Worm (Caenorhabditis elegans): ENCODE results near the gene sap-140.

sap-140 gene

DNA sequence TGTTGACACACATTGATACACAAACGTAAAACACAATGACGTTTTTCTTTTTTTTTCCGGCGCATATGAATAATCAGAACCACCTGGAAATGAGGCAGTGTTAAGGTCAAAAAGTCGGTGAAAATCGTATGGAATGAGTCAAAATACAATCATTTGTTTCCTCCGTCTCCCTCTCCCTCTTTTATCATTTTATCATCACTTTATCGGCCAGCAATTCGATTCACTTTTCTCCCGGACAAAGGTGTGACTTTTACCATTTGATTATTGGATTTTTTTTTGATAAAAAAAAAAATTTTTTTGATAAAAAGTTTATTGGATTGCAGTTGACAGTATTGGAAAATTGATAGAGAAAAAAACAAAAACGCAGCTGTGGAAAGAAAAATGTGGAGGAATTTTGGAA, 20.6 kb upstream of the sap-140 start (continued):
- no peak for TF ChIP-seq set-16 (GFP tag; IDR thresholded peaks at IDR 0.05)
- no peak for TF ChIP-seq hmg-1.1 (GFP tag; IDR thresholded peaks at IDR 0.05)
- no peak for TF ChIP-seq Y75B8A.6 (GFP tag; IDR thresholded peaks at IDR 0.05)
- TF ChIP-seq aha-1 (tag), result peak; percentile 14
- no peak for TF ChIP-seq nhr-76 (tag; optimal IDR thresholded peaks at IDR 0.05)
- no peak for TF ChIP-seq zag-1 (tag; optimal IDR thresholded peaks at IDR 0.05)
- no peak for TF ChIP-seq spr-3 (GFP tag; optimal IDR thresholded peaks at IDR 0.05)

DNA sequence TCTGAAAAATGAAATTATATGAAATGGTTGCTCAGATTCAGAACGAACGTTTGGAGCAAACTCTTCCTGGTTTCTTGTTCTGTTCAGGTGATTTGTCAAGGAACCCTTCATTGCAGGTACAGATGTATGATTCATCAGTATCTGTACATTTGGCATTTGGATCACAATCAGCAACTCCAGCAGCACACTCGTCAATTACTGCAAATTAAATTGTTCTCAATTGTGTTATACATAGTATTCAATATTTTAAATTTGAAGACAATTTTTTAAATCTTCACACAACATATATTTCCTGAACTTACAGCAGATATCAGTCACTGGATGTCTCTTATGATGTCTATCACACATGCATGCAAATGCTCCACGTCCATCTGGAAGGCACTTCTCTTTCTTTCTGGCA, 14.8 kb upstream of the sap-140 start:
- TF ChIP-seq ceh-20 (GFP tag; IDR thresholded peaks at IDR 0.05) (no peak), unc-62 (GFP tag; optimal IDR thresholded peaks at IDR 0.05 in 1 of 2) (peak in 1 of 2 experiments; percentile 97), unc-62 (tag; optimal IDR thresholded peaks at IDR 0.05) (no peak)

DNA sequence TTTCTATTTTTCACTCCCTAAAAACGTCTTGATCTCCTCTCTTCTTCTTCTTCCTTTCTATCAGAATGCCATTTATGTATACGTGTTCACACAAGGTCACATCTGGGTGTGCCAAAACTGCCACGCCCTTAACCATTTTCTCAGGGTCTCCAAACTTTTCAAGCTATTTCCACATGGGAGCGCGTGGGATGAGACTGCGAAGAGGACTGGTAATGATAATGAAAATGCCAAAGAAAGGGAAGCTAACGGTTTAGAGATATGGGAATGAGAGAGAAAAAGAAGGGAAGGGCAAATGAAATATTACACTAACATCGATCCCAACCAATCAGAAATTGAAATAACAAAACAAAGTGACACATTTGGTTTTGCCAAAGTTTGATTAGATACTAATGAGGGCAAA, 11.2 kb upstream of the sap-140 start:
- TF ChIP-seq hlh-30 (tag; optimal IDR thresholded peaks at IDR 0.05; ENCODE audit: insufficient read depth) (peak; percentile 36), lin-29 (GFP tag; IDR thresholded peaks at IDR 0.05) (no peak), aha-1 (tag) (peak; percentile 81), rbr-2 (tag; optimal IDR thresholded peaks at IDR 0.05) (no peak), cey-2 (tag; optimal IDR thresholded peaks at IDR 0.05; ENCODE audit: borderline replicate concordance, insufficient read depth) (no peak), mep-1 (tag; optimal IDR thresholded peaks at IDR 0.05) (no peak), dmd-6 (GFP tag; IDR thresholded peaks at IDR 0.05) (0 out of 2 replicates have a peak, but pooled peaks have one; percentile 18), ama-1 (optimal IDR thresholded peaks at IDR 0.05) (no peak), mxl-2 (GFP tag; conservative IDR thresholded peaks at IDR 0.05) (no peak), dpl-1 (GFP tag; optimal IDR thresholded peaks at IDR 0.05) (no peak), T20F7.1 (GFP tag; optimal IDR thresholded peaks at IDR 0.05) (no peak), mxl-3 (GFP tag; optimal IDR thresholded peaks at IDR 0.05) (peak; percentile 67), zfp-3 (GFP tag; conservative IDR thresholded peaks at IDR 0.05) (no peak), hlh-11 (tag; optimal IDR thresholded peaks at IDR 0.05) (peak; percentile 36), mdl-1 (tag; optimal IDR thresholded peaks at IDR 0.05) (peak in 1 of 2 experiments; percentile 58), mes-2 (tag; optimal IDR thresholded peaks at IDR 0.05; ENCODE audit: poor library complexity, severe bottlenecking) (peak; percentile 16), ztf-7 (tag; optimal IDR thresholded peaks at IDR 0.05) (no peak), arid-1 (GFP tag; conservative IDR thresholded peaks at IDR 0.05) (no peak), nhr-6 (tag; optimal IDR thresholded peaks at IDR 0.05) (peak; percentile 22), gei-8 (GFP tag; optimal IDR thresholded peaks at IDR 0.05) (no peak), jun-1 (tag; optimal IDR thresholded peaks at IDR 0.05) (no peak), mdt-29 (GFP tag; IDR thresholded peaks at IDR 0.05) (no peak), ceh-32 (tag; optimal IDR thresholded peaks at IDR 0.05; ENCODE audit: poor library complexity) (no peak), ceh-44 (GFP tag; IDR thresholded peaks at IDR 0.05) (no peak), ZK546.5 (tag; optimal IDR thresholded peaks at IDR 0.05) (no peak), unc-62 (GFP tag; optimal IDR thresholded peaks at IDR 0.05 in 1 of 2) (peak in 1 of 2 experiments; percentile 69), unc-62 (tag; optimal IDR thresholded peaks at IDR 0.05) (no peak), duxl-1 (tag; optimal IDR thresholded peaks at IDR 0.05; ENCODE audit: poor library complexity) (no peak), lim-7 (GFP tag; IDR thresholded peaks at IDR 0.05) (no peak), nhr-28 (tag; optimal IDR thresholded peaks at IDR 0.05) (peak; percentile 54), nhr-111 (GFP tag; optimal IDR thresholded peaks at IDR 0.05) (no peak), aly-2 (tag; optimal IDR thresholded peaks at IDR 0.05) (no peak)

All from whole organism, L4 larva.